Worm (Caenorhabditis elegans): ENCODE data around the gene C50F4.6.

Gene C50F4.6

DNA sequence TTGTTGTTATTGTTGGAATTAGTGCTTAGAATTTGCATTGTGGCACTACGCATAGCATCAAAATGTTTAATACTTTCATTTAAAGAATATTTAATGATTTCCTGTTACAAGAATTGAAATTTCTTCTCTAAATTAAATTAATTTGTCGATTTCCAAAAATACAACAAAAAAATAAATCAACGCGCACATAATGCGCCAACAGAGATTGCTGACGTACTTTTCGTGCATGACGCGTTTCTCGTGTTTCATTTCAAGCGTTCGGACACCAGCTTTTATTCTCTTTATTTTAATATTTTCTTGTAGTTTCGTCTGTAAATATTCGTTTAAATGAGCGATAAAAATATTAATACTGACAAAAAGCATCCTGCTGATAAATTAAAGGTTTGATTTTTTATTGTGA lies 32.3 kb upstream of the C50F4.6 start, which contains the start of gene eif-2Bdelta (continued):
- TF ChIP-seq nfya-1 (tag; optimal IDR thresholded peaks at IDR 0.05; ENCODE audit: insufficient read depth) (peak; percentile 45), mml-1 (tag; optimal IDR thresholded peaks at IDR 0.05) (no peak), lin-39 (tag; optimal IDR thresholded peaks at IDR 0.05) (no peak), ceh-16 (tag; optimal IDR thresholded peaks at IDR 0.05) (no peak), aly-2 (tag; optimal IDR thresholded peaks at IDR 0.05) (no peak)

DNA sequence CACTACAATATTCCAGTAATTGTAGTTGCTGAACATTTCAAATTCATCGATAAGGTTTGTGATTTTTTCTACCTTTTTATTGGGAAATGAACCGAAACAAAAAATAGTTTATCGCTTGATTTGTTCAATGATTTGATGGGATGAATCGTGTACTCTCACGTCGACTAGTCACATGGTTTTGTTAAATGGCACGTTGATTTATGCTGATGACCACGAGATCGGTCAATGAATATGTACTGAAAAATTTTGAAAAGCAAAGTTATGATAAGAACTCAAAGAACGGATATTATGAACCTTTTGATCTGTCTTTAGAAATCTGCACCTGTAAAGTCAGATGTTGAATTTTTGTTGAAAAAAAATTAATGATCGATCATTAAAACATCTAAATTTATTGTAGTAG lies 29.6 kb upstream of the C50F4.6 start:
- no peak for TF ChIP-seq unc-39 (tag; optimal IDR thresholded peaks at IDR 0.05)
- peak; percentile 88 for TF ChIP-seq pqm-1 (tag; optimal IDR thresholded peaks at IDR 0.05)
- TF ChIP-seq mml-1 (tag; optimal IDR thresholded peaks at IDR 0.05), result no peak
- TF ChIP-seq nhr-43 (tag; optimal IDR thresholded peaks at IDR 0.05; ENCODE audit: poor library complexity, severe bottlenecking), result peak; percentile 68
- peak; percentile 86 for TF ChIP-seq nhr-23 (tag; optimal IDR thresholded peaks at IDR 0.05)
- peak; percentile 51 for TF ChIP-seq elt-2 (tag; optimal IDR thresholded peaks at IDR 0.05)
- no peak for TF ChIP-seq eor-1 (tag; optimal IDR thresholded peaks at IDR 0.05)
- peak; percentile 69 for TF ChIP-seq jun-1 (tag; optimal IDR thresholded peaks at IDR 0.05)
- peak; percentile 20 for TF ChIP-seq lsy-12 (tag; optimal IDR thresholded peaks at IDR 0.05)
- TF ChIP-seq fkh-10 (GFP tag; optimal IDR thresholded peaks at IDR 0.05), result no peak
- TF ChIP-seq elt-3 (tag; optimal IDR thresholded peaks at IDR 0.05), result peak in 2 of 3 experiments; percentile 41 to 56
- peak; percentile 26 for TF ChIP-seq nhr-25 (tag; optimal IDR thresholded peaks at IDR 0.05)

DNA sequence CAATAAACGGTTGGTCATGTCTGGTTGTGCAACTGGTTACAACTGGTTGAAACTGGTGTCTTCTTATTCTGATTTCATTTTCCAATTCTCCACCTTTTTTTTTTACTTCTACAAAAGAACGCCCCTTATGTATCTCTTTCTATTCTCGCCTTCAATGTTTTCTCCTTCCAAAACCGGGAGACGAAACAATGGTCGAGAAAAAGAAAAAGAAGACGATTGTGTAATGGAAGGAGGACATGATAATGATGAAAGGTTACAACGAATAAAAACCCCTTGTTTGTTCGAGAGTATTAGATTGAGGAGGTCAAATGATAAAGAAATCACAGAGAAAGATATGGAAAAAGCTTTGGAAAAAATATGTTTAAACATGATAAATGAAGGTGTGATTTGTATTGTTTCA lies 27.1 kb upstream of the C50F4.6 start, which contains the start of gene C50F4.8:
Gene C50F4.8 (minus strand): TSS at position 28 of the 400 bp plus-strand sequence.
- TF ChIP-seq zag-1 (tag; optimal IDR thresholded peaks at IDR 0.05) (no peak), ama-1 (optimal IDR thresholded peaks at IDR 0.05) (peak; percentile 37), nhr-23 (tag; optimal IDR thresholded peaks at IDR 0.05) (peak; percentile 55)

DNA sequence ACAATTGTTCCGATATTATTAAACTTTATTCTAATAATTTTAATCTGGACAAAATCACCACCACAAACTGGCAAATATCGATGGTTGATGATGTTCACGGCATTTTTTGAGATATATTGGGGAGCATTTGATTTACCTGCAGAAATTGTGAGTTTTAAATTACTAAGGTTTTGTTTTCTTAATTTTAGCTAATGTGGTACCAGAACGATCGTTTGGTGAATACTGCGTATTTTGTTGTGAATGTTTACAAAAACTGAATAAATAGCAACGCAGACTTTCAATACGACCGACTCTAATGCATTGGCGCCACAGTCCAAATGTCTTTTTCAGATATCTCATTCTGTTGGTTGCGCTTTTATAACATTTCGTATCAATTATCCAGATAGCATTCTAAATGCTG lies 24.2 kb upstream of the C50F4.6 start:
- TF ChIP-seq zag-1 (tag; optimal IDR thresholded peaks at IDR 0.05) (no peak), nfya-1 (tag; optimal IDR thresholded peaks at IDR 0.05; ENCODE audit: insufficient read depth) (no peak), egl-5 (tag; optimal IDR thresholded peaks at IDR 0.05) (no peak), nhr-76 (tag; optimal IDR thresholded peaks at IDR 0.05) (no peak), ceh-16 (tag; optimal IDR thresholded peaks at IDR 0.05) (no peak), skn-1 (tag; optimal IDR thresholded peaks at IDR 0.05) (no peak), daf-12 (tag; optimal IDR thresholded peaks at IDR 0.05) (no peak), jun-1 (tag; optimal IDR thresholded peaks at IDR 0.05) (no peak), pqm-1 (tag; optimal IDR thresholded peaks at IDR 0.05) (no peak), lsy-12 (tag; optimal IDR thresholded peaks at IDR 0.05) (no peak), ceh-82 (tag; optimal IDR thresholded peaks at IDR 0.05) (no peak), elt-3 (tag; optimal IDR thresholded peaks at IDR 0.05) (no peak), nhr-237 (tag; optimal IDR thresholded peaks at IDR 0.05) (no peak), hmg-11 (tag; optimal IDR thresholded peaks at IDR 0.05) (no peak), elt-2 (tag; optimal IDR thresholded peaks at IDR 0.05) (no peak), nhr-77 (tag; optimal IDR thresholded peaks at IDR 0.05) (no peak), snpc-4 (tag; optimal IDR thresholded peaks at IDR 0.05) (no peak), mml-1 (tag; optimal IDR thresholded peaks at IDR 0.05) (no peak)

DNA sequence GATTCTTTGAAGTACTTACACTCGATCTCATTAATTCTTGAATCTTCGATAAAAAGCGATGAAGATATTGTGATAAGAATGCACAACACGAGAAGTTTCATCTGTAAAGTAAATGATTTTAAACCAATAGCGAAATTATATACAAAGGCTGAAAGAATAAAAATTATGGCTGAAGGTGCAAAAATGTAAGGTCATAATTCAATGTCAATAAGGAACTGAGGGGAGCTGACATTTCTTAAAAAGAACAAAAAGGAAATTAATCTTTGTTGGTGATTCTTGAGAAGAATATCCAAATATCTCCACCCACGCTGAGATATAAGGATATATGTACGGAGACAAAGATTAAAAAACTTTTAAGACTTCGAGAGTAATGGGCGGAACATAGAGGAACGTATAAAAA lies 21.8 kb upstream of the C50F4.6 start, which contains the start of gene C50F4.9:
Gene C50F4.9 (minus strand): TSS at position 101 of the 400 bp plus-strand sequence.
- no peak for TF ChIP-seq skn-1 (tag; optimal IDR thresholded peaks at IDR 0.05)
- no peak for TF ChIP-seq pqm-1 (tag; optimal IDR thresholded peaks at IDR 0.05)
- TF ChIP-seq nhr-25 (tag; optimal IDR thresholded peaks at IDR 0.05), result no peak
- TF ChIP-seq elt-3 (tag; optimal IDR thresholded peaks at IDR 0.05), result no peak
- TF ChIP-seq ztf-4 (tag; optimal IDR thresholded peaks at IDR 0.05), result no peak
- no peak for TF ChIP-seq nhr-77 (tag; optimal IDR thresholded peaks at IDR 0.05)
- TF ChIP-seq nhr-43 (tag; optimal IDR thresholded peaks at IDR 0.05; ENCODE audit: poor library complexity, severe bottlenecking), result no peak
- no peak for TF ChIP-seq aly-2 (tag; optimal IDR thresholded peaks at IDR 0.05)
- no peak for TF ChIP-seq nhr-23 (tag; optimal IDR thresholded peaks at IDR 0.05)
- no peak for TF ChIP-seq fkh-10 (GFP tag; optimal IDR thresholded peaks at IDR 0.05)
- no peak for TF ChIP-seq hmg-11 (tag; optimal IDR thresholded peaks at IDR 0.05)
- no peak for TF ChIP-seq zag-1 (tag; optimal IDR thresholded peaks at IDR 0.05)
- TF ChIP-seq sea-2 (GFP tag; optimal IDR thresholded peaks at IDR 0.05), result no peak
- no peak for TF ChIP-seq lin-15B (tag; optimal IDR thresholded peaks at IDR 0.05)
- no peak for TF ChIP-seq fos-1 (tag; optimal IDR thresholded peaks at IDR 0.05)
- no peak for TF ChIP-seq ZK546.5 (tag; optimal IDR thresholded peaks at IDR 0.05)

Data from whole organism, L3 larva.